Worm (Caenorhabditis elegans) whole organism, L1 larva: Measurements from ENCODE around the gene arrd-13.

Experiments
- C04F5.9 ChIP-seq: sonication (generic microtip); optimal IDR thresholded peaks from 2 replicates; lab custom pipeline; 2016; ENCODE audit warnings: missing genetic modification characterization, missing compliant biosample characterization
- C34B4.2 ChIP-seq: sonication (generic microtip); optimal IDR thresholded peaks from 2 replicates; lab custom pipeline; 2017; ENCODE audit warnings: mild to moderate bottlenecking, missing genetic modification characterization, missing compliant biosample characterization
- F16B12.6 ChIP-seq: fragments of 150-350 bp; optimal IDR thresholded peaks from 2 replicates; lab custom pipeline; 2014; ENCODE audit warnings: missing biosample characterization, missing genetic modification characterization
- aha-1 ChIP-seq: fragments of 150-350 bp; optimal IDR thresholded peaks from 2 replicates; lab custom pipeline; 2014; ENCODE audit warnings: missing biosample characterization, missing genetic modification characterization
- alr-1 ChIP-seq: fragments of 200-800 bp; sonication (Bioruptor generic); optimal IDR thresholded peaks from 2 replicates; lab custom pipeline; 2018; ENCODE audit warnings: borderline replicate concordance, mild to moderate bottlenecking, missing genetic modification characterization, missing compliant biosample characterization
- ceh-8 ChIP-seq: fragments of 200-800 bp; sonication (Bioruptor generic); optimal IDR thresholded peaks from 2 replicates; lab custom pipeline; 2018; ENCODE audit warnings: mild to moderate bottlenecking, missing genetic modification characterization, moderate library complexity, missing compliant biosample characterization
- ceh-88 ChIP-seq: fragments of 200-800 bp; sonication (Bioruptor generic); IDR thresholded peaks from 2 replicates; pipeline ENCODE4 v1.3.6; 2022; ENCODE audit warnings: missing genetic modification characterization, missing compliant biosample characterization
- ces-1 ChIP-seq: fragments of 150-350 bp; optimal IDR thresholded peaks from 2 replicates; lab custom pipeline; 2014; ENCODE audit warnings: missing biosample characterization, missing genetic modification reagents, missing genetic modification characterization
- dpl-1 ChIP-seq, 3 experiments: fragments of 150-350 bp in 2 of 3; sonication (generic microtip) in 1 of 3; optimal IDR thresholded peaks; 2 replicates each; lab custom pipeline; 2014 to 2017; ENCODE audit warnings: missing biosample characterization in 3 of 3, missing genetic modification characterization in 3 of 3, missing genetic modification reagents in 3 of 3
- efl-1 ChIP-seq, 4 experiments: fragments of 150-350 bp; optimal IDR thresholded peaks in 3 of 4; peaks in 1 of 4; 1 replicate in 1 of 4; 2 replicates in 3 of 4; lab custom pipeline; 2014; ENCODE audit warnings: missing biosample characterization in 2 of 4, missing genetic modification characterization in 2 of 4, missing genetic modification reagents in 2 of 4
- efl-3 ChIP-seq: fragments of 200-800 bp; sonication (Bioruptor generic); optimal IDR thresholded peaks from 2 replicates; lab custom pipeline; 2018; ENCODE audit warnings: mild to moderate bottlenecking, missing genetic modification characterization, missing compliant biosample characterization
- egl-13 ChIP-seq: sonication (generic microtip); optimal IDR thresholded peaks from 2 replicates; lab custom pipeline; 2016; ENCODE audit warnings: missing genotype, missing genetic modification reagents, missing genetic modification characterization, missing compliant biosample characterization
- elt-2 ChIP-seq: sonication (generic microtip); optimal IDR thresholded peaks from 2 replicates; lab custom pipeline; 2016; ENCODE audit warnings: missing genetic modification characterization, mild to moderate bottlenecking, inconsistent platforms, missing compliant biosample characterization, missing genetic modification reagents
- elt-3 ChIP-seq, 6 experiments: fragments of 150-350 bp in 1 of 6; sonication (generic microtip); optimal IDR thresholded peaks; 2 replicates each; lab custom pipeline; 2017 to 2018; ENCODE audit warnings: missing biosample characterization in 6 of 6, missing genetic modification characterization in 6 of 6, inconsistent platforms in 1 of 6
- ets-5 ChIP-seq: fragments of 200-800 bp; sonication (Bioruptor generic); IDR thresholded peaks from 2 replicates; pipeline ENCODE4 v1.3.6; 2022; ENCODE audit warnings: missing genetic modification characterization, missing compliant biosample characterization
- hlh-4 ChIP-seq: sonication (generic microtip); optimal IDR thresholded peaks from 2 replicates; lab custom pipeline; 2016; ENCODE audit warnings: mild to moderate bottlenecking, missing genetic modification characterization, missing compliant biosample characterization
- jun-1 ChIP-seq: fragments of 150-350 bp; optimal IDR thresholded peaks from 2 replicates; lab custom pipeline; 2014; ENCODE audit warnings: missing biosample characterization, missing genetic modification reagents, missing genetic modification characterization
- lin-13 ChIP-seq: fragments of 150-350 bp; optimal IDR thresholded peaks from 2 replicates; lab custom pipeline; 2014; ENCODE audit warnings: missing biosample characterization, missing genetic modification reagents, missing genetic modification characterization
- lin-14 ChIP-seq: fragments of 200-800 bp; sonication (Bioruptor generic); optimal IDR thresholded peaks from 2 replicates; lab custom pipeline; 2018; ENCODE audit warnings: mild to moderate bottlenecking, missing genetic modification characterization, moderate library complexity, missing compliant biosample characterization
- lin-39 ChIP-seq: fragments of 150-350 bp; optimal IDR thresholded peaks from 2 replicates; lab custom pipeline; 2014; ENCODE audit warnings: missing biosample characterization, missing genetic modification reagents, missing genetic modification characterization
- nhr-19 ChIP-seq: fragments of 200-800 bp; sonication (Bioruptor generic); conservative IDR thresholded peaks from 2 replicates; pipeline ENCODE4 v1.3.6; 2022; ENCODE audit warnings: missing genetic modification characterization, missing compliant biosample characterization
- nhr-237 ChIP-seq: fragments of 150-350 bp; optimal IDR thresholded peaks from 2 replicates; lab custom pipeline; 2014; ENCODE audit warnings: missing biosample characterization, missing genetic modification characterization
- nhr-84 ChIP-seq: sonication (generic microtip); optimal IDR thresholded peaks from 2 replicates; lab custom pipeline; 2017; ENCODE audit warnings: missing biosample characterization, missing genetic modification characterization
- nhr-90 ChIP-seq: sonication (generic microtip); optimal IDR thresholded peaks from 2 replicates; lab custom pipeline; 2016; ENCODE audit warnings: mild to moderate bottlenecking, missing genetic modification characterization, missing compliant biosample characterization; ENCODE audit not compliant: poor library complexity
- skn-1 ChIP-seq: fragments of 150-350 bp; optimal IDR thresholded peaks from 2 replicates; lab custom pipeline; 2014; ENCODE audit warnings: missing biosample characterization, missing genetic modification characterization
- snpc-4 ChIP-seq: fragments of 150-350 bp; optimal IDR thresholded peaks from 2 replicates; lab custom pipeline; 2014; ENCODE audit warnings: missing biosample characterization, missing genetic modification characterization
- snu-23 ChIP-seq: sonication (generic microtip); optimal IDR thresholded peaks from 2 replicates; lab custom pipeline; 2016; ENCODE audit warnings: missing genetic modification characterization, missing compliant biosample characterization
- sup-37 ChIP-seq: fragments of 200-800 bp; sonication (Bioruptor generic); optimal IDR thresholded peaks from 2 replicates; lab custom pipeline; 2018; ENCODE audit warnings: mild to moderate bottlenecking, missing genetic modification characterization, missing compliant biosample characterization
- tlp-1 ChIP-seq: fragments of 150-350 bp; optimal IDR thresholded peaks from 2 replicates; lab custom pipeline; 2014; ENCODE audit warnings: missing biosample characterization, missing genetic modification characterization
- unc-130 ChIP-seq: fragments of 150-350 bp; optimal IDR thresholded peaks from 2 replicates; lab custom pipeline; 2017; ENCODE audit warnings: missing biosample characterization, missing genetic modification characterization, inconsistent platforms
- unc-30 ChIP-seq: sonication (generic microtip); optimal IDR thresholded peaks from 2 replicates; lab custom pipeline; 2017; ENCODE audit warnings: missing biosample characterization, missing genetic modification characterization
- unc-62 ChIP-seq: fragments of 150-350 bp; optimal IDR thresholded peaks from 2 replicates; lab custom pipeline; 2014; ENCODE audit warnings: missing biosample characterization, missing genetic modification reagents, missing genetic modification characterization
- unc-98 ChIP-seq: fragments of 200-800 bp; sonication (Bioruptor generic); IDR thresholded peaks from 2 replicates; pipeline ENCODE4 v1.3.6; 2022; ENCODE audit warnings: missing genetic modification characterization, missing compliant biosample characterization
- xbp-1 ChIP-seq: sonication (generic microtip); optimal IDR thresholded peaks from 2 replicates; lab custom pipeline; 2016; ENCODE audit warnings: missing genetic modification characterization, missing compliant biosample characterization
- zag-1 ChIP-seq: fragments of 150-350 bp; optimal IDR thresholded peaks from 2 replicates; lab custom pipeline; 2014; ENCODE audit warnings: missing biosample characterization, missing genetic modification characterization
- zip-4 ChIP-seq: fragments of 200-800 bp; sonication (Bioruptor generic); optimal IDR thresholded peaks from 2 replicates; lab custom pipeline; 2018; ENCODE audit warnings: mild to moderate bottlenecking, missing genetic modification characterization, moderate library complexity, missing compliant biosample characterization
- ztf-4 ChIP-seq: fragments of 150-350 bp; optimal IDR thresholded peaks from 2 replicates; lab custom pipeline; 2014; ENCODE audit warnings: missing biosample characterization, missing genetic modification characterization

The arrd-13 gene

ce11 chrII:13789714-13790113 lies 31.5 kb downstream of the arrd-13 start (continued):
- TF ChIP-seq egl-13 (tag; lab: Kevin White, UChicago), result no peak
- no peak for TF ChIP-seq zip-4 (GFP tag; lab: Kevin White, UChicago)
- no peak for TF ChIP-seq hlh-4 (tag; lab: Kevin White, UChicago)
- no peak for TF ChIP-seq F16B12.6 (tag; lab: Kevin White, UChicago)
- no peak for TF ChIP-seq ets-5 (GFP tag; lab: Robert Waterston, UW)
- TF ChIP-seq dpl-1 (GFP tag; optimal IDR thresholded peaks at IDR 0.05; lab: Kevin White, UChicago), result no peak
- TF ChIP-seq jun-1 (tag; lab: Kevin White, UChicago), result no peak
- TF ChIP-seq zag-1, result no peak
- no peak for TF ChIP-seq lin-39 (tag; lab: Kevin White, UChicago)
- no peak for TF ChIP-seq lin-13 (GFP tag; lab: Kevin White, UChicago)
- TF ChIP-seq tlp-1 (tag; lab: Kevin White, UChicago), result no peak
- TF ChIP-seq ztf-4, result no peak
- TF ChIP-seq lin-14, result peak; percentile 61
- TF ChIP-seq alr-1 (tag; lab: Kevin White, UChicago), result no peak
- no peak for TF ChIP-seq ceh-88 (GFP tag; lab: Robert Waterston, UW)
- peak; percentile 17 for TF ChIP-seq unc-130
- no peak for TF ChIP-seq elt-3 (tag; optimal IDR thresholded peaks at IDR 0.05; lab: Kevin White, UChicago)
- peak; percentile 21; the same call in 1 of the 2 replicates for TF ChIP-seq nhr-19
- TF ChIP-seq unc-30 (tag; lab: Kevin White, UChicago), result no peak
- no peak for TF ChIP-seq C04F5.9 (tag; lab: Kevin White, UChicago)
- no peak for TF ChIP-seq elt-2 (tag; lab: Kevin White, UChicago)
- no peak for TF ChIP-seq aha-1 (tag; lab: Kevin White, UChicago)
- no peak for TF ChIP-seq efl-3
- no peak for TF ChIP-seq sup-37 (GFP tag; lab: Kevin White, UChicago)
- TF ChIP-seq, all 84 proteins: peak for 10

- TF ChIP-seq ceh-8, result peak; percentile 11
Observed at ce11 chrII:13790701-13791100, 32.5 kb downstream of the arrd-13 start.

- no peak for TF ChIP-seq zip-4 (GFP tag; lab: Kevin White, UChicago)
- no peak for TF ChIP-seq unc-62 (GFP tag; lab: Kevin White, UChicago)
- TF ChIP-seq ces-1, result no peak
- TF ChIP-seq jun-1 (tag; lab: Kevin White, UChicago), result no peak
- TF ChIP-seq unc-98, result no peak
- TF ChIP-seq snu-23 (GFP tag; lab: Kevin White, UChicago), result no peak
- TF ChIP-seq nhr-237 (tag; lab: Kevin White, UChicago), result no peak
- TF ChIP-seq xbp-1 (tag; lab: Kevin White, UChicago), result no peak
- no peak for TF ChIP-seq lin-39 (tag; lab: Kevin White, UChicago)
- no peak for TF ChIP-seq nhr-84 (tag; lab: Kevin White, UChicago)
- no peak for TF ChIP-seq efl-1 (optimal IDR thresholded peaks at IDR 0.05; lab: Kevin White, UChicago)
- no peak for TF ChIP-seq efl-1 (GFP tag; optimal IDR thresholded peaks at IDR 0.05 in 1 of 2; lab: Kevin White, UChicago)
- no peak for TF ChIP-seq zag-1
- TF ChIP-seq snpc-4 (tag; lab: Kevin White, UChicago), result no peak
- TF ChIP-seq nhr-90, result no peak
- TF ChIP-seq efl-3, result no peak
- TF ChIP-seq dpl-1 (GFP tag; optimal IDR thresholded peaks at IDR 0.05; lab: Kevin White, UChicago), result no peak
- TF ChIP-seq skn-1 (tag; lab: Kevin White, UChicago), result no peak
- no peak for TF ChIP-seq alr-1 (tag; lab: Kevin White, UChicago)
- no peak for TF ChIP-seq C34B4.2 (tag; lab: Kevin White, UChicago)
Observed at ce11 chrII:13791570-13792279, 33.5 kb downstream of the arrd-13 start, which contains the start of gene ZK131.11. Gene ZK131.11 (plus strand): TSS chrII:13792229.
